Worm (Caenorhabditis elegans) whole organism, midembryonic: ENCODE data around the gene F08F8.6.

ENCODE experiments used
- T22C8.4 ChIP-seq: fragments of 200-800 bp; sonication (Bioruptor generic); IDR thresholded peaks from 2 replicates; pipeline ENCODE4 v1.3.6; 2022; ENCODE audit warnings: missing genetic modification characterization, missing compliant biosample characterization
- klf-2 ChIP-seq: fragments of 200-800 bp; sonication (Bioruptor generic); conservative IDR thresholded peaks from 2 replicates; pipeline ENCODE4 v1.3.6; 2022; ENCODE audit warnings: missing genetic modification reagents, missing genetic modification characterization, missing compliant biosample characterization
- med-1 ChIP-seq: sonication (generic microtip); optimal IDR thresholded peaks from 2 replicates; lab custom pipeline; 2017; ENCODE audit warnings: missing genetic modification characterization, mild to moderate bottlenecking, missing compliant biosample characterization, antibody characterized with exemption, missing genetic modification reagents; ENCODE audit not compliant: insufficient read depth
- ref-1 ChIP-seq: fragments of 200-800 bp; sonication (Bioruptor generic); conservative IDR thresholded peaks from 2 replicates; pipeline ENCODE4 v1.3.6; 2022; ENCODE audit warnings: missing genetic modification reagents, missing genetic modification characterization, missing compliant biosample characterization
- ztf-23 ChIP-seq: fragments of 200-800 bp; sonication (Bioruptor generic); IDR thresholded peaks from 2 replicates; pipeline ENCODE4 v1.3.6; 2022; ENCODE audit warnings: missing genetic modification reagents, missing genetic modification characterization, missing compliant biosample characterization

DNA sequence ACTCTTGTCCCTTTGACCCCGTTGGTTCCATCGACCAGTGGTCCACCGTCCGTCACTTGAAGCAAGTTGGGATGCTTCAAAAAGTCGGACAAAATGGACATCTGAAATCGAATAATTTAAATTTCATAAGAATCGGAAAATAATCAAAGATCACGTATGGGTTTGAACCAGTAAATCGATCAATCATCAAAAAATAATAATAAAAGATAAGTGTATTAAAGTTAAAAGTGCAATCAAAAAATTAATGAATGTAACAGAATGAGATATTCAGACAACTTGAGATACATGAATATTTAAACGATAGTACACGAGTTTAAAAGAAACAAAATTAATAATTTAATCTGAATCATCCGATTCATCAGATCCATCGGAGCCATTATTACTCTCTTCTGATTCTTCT lies 35.5 kb downstream of the F08F8.6 start, which contains the start of gene T20B12.7:
- TF ChIP-seq ref-1 (GFP tag; lab: Robert Waterston, UW) (no peak), T22C8.4 (no peak), klf-2 (GFP tag; lab: Robert Waterston, UW) (no peak), ztf-23 (GFP tag; lab: Robert Waterston, UW) (no peak), med-1 (GFP tag; lab: Kevin White, UChicago) (no peak)
